Fruit fly (Drosophila melanogaster): ENCODE data around the gene CG8043.
A peak's percentile ranks its signal among the peaks of the same experiment; 100 is the strongest.

Gene CG8043

DNA sequence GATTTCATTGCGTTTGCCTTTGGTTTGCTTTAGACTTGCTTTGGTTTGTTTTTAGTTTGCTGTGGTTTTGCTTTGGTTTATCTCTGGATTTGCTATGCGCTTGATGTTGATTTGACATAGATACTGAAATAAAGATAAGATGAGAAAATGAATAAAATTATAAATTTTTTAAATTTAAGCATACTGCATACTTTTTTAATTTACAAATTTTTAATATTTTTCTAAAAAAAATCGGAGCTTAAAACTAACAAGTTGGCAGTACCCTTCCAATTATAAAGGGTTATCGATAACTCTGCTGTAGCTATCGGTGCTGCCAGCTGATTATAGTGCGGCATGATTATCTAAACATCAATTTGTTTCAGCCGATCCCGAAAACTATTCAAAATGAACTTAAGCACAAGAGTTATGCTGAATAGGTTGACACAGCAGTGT is 2.9 kb upstream of the CG8043 start, which contains the start of gene mRpL19:
Gene mRpL19, plus strand, starts transcription at position 307 of the 432 bp plus-strand sequence.
- TF ChIP-seq CG15710 (tag; optimal IDR thresholded peaks at IDR 0.05) = peak; percentile 27
- TF ChIP-seq CG32121 (GFP tag; IDR thresholded peaks at IDR 0.05) = peak; percentile 34; the same call in 1 of the 2 replicates
- TF ChIP-seq gl (tag; optimal IDR thresholded peaks at IDR 0.05) = no peak
- TF ChIP-seq Pif1B (GFP tag; optimal IDR thresholded peaks at IDR 0.05) = no peak
- TF ChIP-seq CG12605 (GFP tag; IDR thresholded peaks at IDR 0.05) = no peak
- no peak for TF ChIP-seq rn (GFP tag; IDR thresholded peaks at IDR 0.05)
- TF ChIP-seq CG9948 (tag; optimal IDR thresholded peaks at IDR 0.05) = peak; percentile 16
- TF ChIP-seq fd96Ca (GFP tag; IDR thresholded peaks at IDR 0.05) = no peak
- TF ChIP-seq D1 (tag; optimal IDR thresholded peaks at IDR 0.05) = no peak
- no peak for TF ChIP-seq CG10348 (GFP tag; IDR thresholded peaks at IDR 0.05)
- peak; percentile 31 for TF ChIP-seq CG17806 (tag; optimal IDR thresholded peaks at IDR 0.05)
- TF ChIP-seq CG13204 (GFP tag; optimal IDR thresholded peaks at IDR 0.05) = no peak
- TF ChIP-seq CG8159 (tag; optimal IDR thresholded peaks at IDR 0.05) = peak; percentile 25

dm6 chr3R:8679934-8680333 is 3.2 kb downstream of the CG8043 start, which contains the start of gene CG33325:
TSS of gene CG33325 (minus strand) at chr3R:8680034.
- no peak for TF ChIP-seq CG17806 (tag; optimal IDR thresholded peaks at IDR 0.05)
- TF ChIP-seq CG15710 (tag; optimal IDR thresholded peaks at IDR 0.05) = no peak
- no peak for TF ChIP-seq CG34367 (tag; optimal IDR thresholded peaks at IDR 0.05)
- TF ChIP-seq Pif1B (GFP tag; optimal IDR thresholded peaks at IDR 0.05) = no peak

DNA sequence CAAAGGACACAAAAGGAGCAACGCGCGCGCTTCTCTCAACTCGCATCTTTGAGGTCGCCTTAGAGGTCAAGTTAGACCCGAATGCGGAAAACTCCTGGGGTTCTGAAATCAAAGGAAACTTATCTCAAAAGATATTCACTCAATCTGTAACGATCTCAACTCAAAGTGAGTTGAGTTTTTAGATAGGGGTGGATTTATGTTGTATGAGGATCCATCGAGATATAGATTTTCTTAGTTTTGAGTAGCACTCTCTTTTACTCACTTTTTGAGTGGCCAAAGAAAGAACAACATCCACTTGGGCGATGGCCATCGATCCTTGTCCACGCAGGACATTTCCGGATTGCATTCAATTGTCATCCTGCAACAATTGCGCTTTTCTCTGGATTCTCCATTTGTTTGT is 3.9 kb downstream of the CG8043 start:
- no peak for TF ChIP-seq Pif1B (GFP tag; optimal IDR thresholded peaks at IDR 0.05)
- no peak for TF ChIP-seq EcR (GFP tag; optimal IDR thresholded peaks at IDR 0.05)
- no peak for TF ChIP-seq CG34367 (tag; optimal IDR thresholded peaks at IDR 0.05)
- no peak for TF ChIP-seq Pif1A (GFP tag; optimal IDR thresholded peaks at IDR 0.05)
- no peak for TF ChIP-seq Ets98B (GFP tag; IDR thresholded peaks at IDR 0.05)
- TF ChIP-seq fd96Ca (GFP tag; IDR thresholded peaks at IDR 0.05) = no peak
- TF ChIP-seq D1 (tag; optimal IDR thresholded peaks at IDR 0.05) = no peak
- no peak for TF ChIP-seq CG8159 (tag; optimal IDR thresholded peaks at IDR 0.05)
- no peak for TF ChIP-seq CG32121 (GFP tag; IDR thresholded peaks at IDR 0.05)

dm6 chr3R:8683280-8683679 is 6.6 kb downstream of the CG8043 start:
- TF ChIP-seq CG9948 (tag; optimal IDR thresholded peaks at IDR 0.05) (no peak), EcR (GFP tag; optimal IDR thresholded peaks at IDR 0.05) (no peak), CG13204 (GFP tag; optimal IDR thresholded peaks at IDR 0.05) (no peak), D1 (tag; optimal IDR thresholded peaks at IDR 0.05) (no peak), Pif1A (GFP tag; optimal IDR thresholded peaks at IDR 0.05) (no peak), CG4496 (GFP tag; IDR thresholded peaks at IDR 0.05) (no peak), CG32121 (GFP tag; IDR thresholded peaks at IDR 0.05) (no peak), CG8301 (tag; optimal IDR thresholded peaks at IDR 0.05) (no peak), CG8159 (tag; optimal IDR thresholded peaks at IDR 0.05) (no peak), Snoo (tag; optimal IDR thresholded peaks at IDR 0.05) (no peak), gl (tag; optimal IDR thresholded peaks at IDR 0.05) (no peak), Pif1B (GFP tag; optimal IDR thresholded peaks at IDR 0.05) (no peak), CG10348 (GFP tag; IDR thresholded peaks at IDR 0.05) (no peak), CG34367 (tag; optimal IDR thresholded peaks at IDR 0.05) (no peak), Ets98B (GFP tag; IDR thresholded peaks at IDR 0.05) (no peak)

- TF ChIP-seq CG10348 (GFP tag; IDR thresholded peaks at IDR 0.05) = no peak
- no peak for TF ChIP-seq Pif1A (GFP tag; optimal IDR thresholded peaks at IDR 0.05)
- TF ChIP-seq fd96Ca (GFP tag; IDR thresholded peaks at IDR 0.05) = no peak
- no peak for TF ChIP-seq CG14655 (GFP tag; optimal IDR thresholded peaks at IDR 0.05)
- no peak for TF ChIP-seq CG12605 (GFP tag; IDR thresholded peaks at IDR 0.05)
- no peak for TF ChIP-seq CG15710 (tag; optimal IDR thresholded peaks at IDR 0.05)
- no peak for TF ChIP-seq CG32121 (GFP tag; IDR thresholded peaks at IDR 0.05)
- no peak for TF ChIP-seq gl (tag; optimal IDR thresholded peaks at IDR 0.05)
- TF ChIP-seq D1 (tag; optimal IDR thresholded peaks at IDR 0.05) = no peak
- no peak for TF ChIP-seq CG8159 (tag; optimal IDR thresholded peaks at IDR 0.05)
- no peak for TF ChIP-seq EcR (GFP tag; optimal IDR thresholded peaks at IDR 0.05)
- no peak for TF ChIP-seq CG9948 (tag; optimal IDR thresholded peaks at IDR 0.05)
- no peak for TF ChIP-seq rn (GFP tag; IDR thresholded peaks at IDR 0.05)
- no peak for TF ChIP-seq Pif1B (GFP tag; optimal IDR thresholded peaks at IDR 0.05)
- no peak for TF ChIP-seq CG8301 (tag; optimal IDR thresholded peaks at IDR 0.05)
- TF ChIP-seq CG17806 (tag; optimal IDR thresholded peaks at IDR 0.05) = no peak
Measured at dm6 chr3R:8684328-8685177, 7.8 kb downstream of the CG8043 start, which contains the start of gene CG44227. TSS of gene CG44227 (minus strand) at chr3R:8685176.

dm6 chr3R:8686446-8686845 is 9.7 kb downstream of the CG8043 start:
- no peak for TF ChIP-seq Snoo (tag; optimal IDR thresholded peaks at IDR 0.05)
